Worm (Caenorhabditis elegans) whole organism, L2 larva: ENCODE measurements around the gene D1022.2.
"Not testable (repeated sequence)": the region's sequence is repeated elsewhere in the genome, so short reads cannot be mapped to it uniquely, and the experiment has no call there.

ENCODE experiments used
- C34F6.9 ChIP-seq: fragments of 150-350 bp; optimal IDR thresholded peaks from 2 replicates; lab custom pipeline; 2014; ENCODE audit warnings: missing biosample characterization, missing genetic modification characterization
- F13H6.1 ChIP-seq: sonication (generic microtip); optimal IDR thresholded peaks from 2 replicates; lab custom pipeline; 2016; ENCODE audit warnings: missing genetic modification characterization, missing compliant biosample characterization
- Y55F3AM.14 ChIP-seq: fragments of 200-800 bp; sonication (Bioruptor generic); optimal IDR thresholded peaks from 2 replicates; lab custom pipeline; 2018; ENCODE audit warnings: mild to moderate bottlenecking, missing genetic modification characterization, missing compliant biosample characterization
- ZK546.5 ChIP-seq: sonication (generic microtip); optimal IDR thresholded peaks from 2 replicates; lab custom pipeline; 2017; ENCODE audit warnings: missing biosample characterization, missing genetic modification characterization
- aly-2 ChIP-seq: fragments of 150-350 bp; optimal IDR thresholded peaks from 2 replicates; lab custom pipeline; 2014; ENCODE audit warnings: missing biosample characterization, missing genetic modification characterization
- ama-1 ChIP-seq: fragments of 150-350 bp; optimal IDR thresholded peaks from 2 replicates; lab custom pipeline; 2018; ENCODE audit warnings: inconsistent platforms
- blmp-1 ChIP-seq: sonication (generic microtip); optimal IDR thresholded peaks from 2 replicates; lab custom pipeline; 2017; ENCODE audit warnings: missing genetic modification characterization, mild to moderate bottlenecking, missing compliant biosample characterization, antibody characterized with exemption, moderate library complexity; ENCODE audit not compliant: insufficient read depth
- ceh-82 ChIP-seq: fragments of 150-350 bp; optimal IDR thresholded peaks from 2 replicates; lab custom pipeline; 2014; ENCODE audit warnings: missing biosample characterization, missing genetic modification characterization
- crh-2 ChIP-seq: sonication (generic microtip); optimal IDR thresholded peaks from 2 replicates; lab custom pipeline; 2017; ENCODE audit warnings: missing biosample characterization, missing genetic modification characterization
- dmd-4 ChIP-seq: sonication (generic microtip); optimal IDR thresholded peaks from 2 replicates; lab custom pipeline; 2017; ENCODE audit warnings: missing biosample characterization, missing genetic modification characterization
- egl-27 ChIP-seq: sonication (generic microtip); optimal IDR thresholded peaks from 3 replicates; lab custom pipeline; 2017; ENCODE audit warnings: missing biosample characterization, missing genetic modification reagents, missing genetic modification characterization
- elt-1 ChIP-seq: fragments of 150-350 bp; optimal IDR thresholded peaks from 2 replicates; lab custom pipeline; 2014; ENCODE audit warnings: missing biosample characterization, missing genetic modification characterization
- fos-1 ChIP-seq: fragments of 150-350 bp; optimal IDR thresholded peaks from 2 replicates; lab custom pipeline; 2014; ENCODE audit warnings: missing biosample characterization, missing genetic modification characterization
- gmeb-1 ChIP-seq: fragments of 150-350 bp; optimal IDR thresholded peaks from 2 replicates; lab custom pipeline; 2014; ENCODE audit warnings: missing biosample characterization, missing genetic modification characterization
- lin-11 ChIP-seq: fragments of 150-350 bp; sonication (generic microtip); optimal IDR thresholded peaks from 2 replicates; lab custom pipeline; 2014; ENCODE audit warnings: missing biosample characterization, missing genetic modification characterization, inconsistent platforms, mixed read lengths
- lin-13 ChIP-seq: fragments of 150-350 bp; optimal IDR thresholded peaks from 2 replicates; lab custom pipeline; 2014; ENCODE audit warnings: missing biosample characterization, missing genetic modification reagents, missing genetic modification characterization
- lsy-2 ChIP-seq, 2 experiments: fragments of 150-350 bp in 1 of 2; sonication (generic microtip) in 1 of 2; optimal IDR thresholded peaks; 2 replicates each; lab custom pipeline; 2014 to 2017; ENCODE audit warnings: missing biosample characterization in 2 of 2, missing genetic modification characterization in 2 of 2
- mbf-1 ChIP-seq: sonication (generic microtip); optimal IDR thresholded peaks from 2 replicates; lab custom pipeline; 2017; ENCODE audit warnings: missing biosample characterization, missing genetic modification characterization
- nhr-10 ChIP-seq: sonication (generic microtip); optimal IDR thresholded peaks from 2 replicates; lab custom pipeline; 2017; ENCODE audit warnings: missing biosample characterization, missing genetic modification characterization
- nhr-12 ChIP-seq: fragments of 150-350 bp; optimal IDR thresholded peaks from 2 replicates; lab custom pipeline; 2014; ENCODE audit warnings: missing biosample characterization, missing genetic modification characterization
- nhr-129 ChIP-seq: fragments of 150-350 bp; optimal IDR thresholded peaks from 2 replicates; lab custom pipeline; 2014; ENCODE audit warnings: missing biosample characterization, missing genetic modification characterization
- nhr-23 ChIP-seq: fragments of 150-350 bp; optimal IDR thresholded peaks from 2 replicates; lab custom pipeline; 2014; ENCODE audit warnings: missing biosample characterization, missing genetic modification reagents, missing genetic modification characterization
- nhr-237 ChIP-seq: fragments of 150-350 bp; optimal IDR thresholded peaks from 2 replicates; lab custom pipeline; 2014; ENCODE audit warnings: missing biosample characterization, missing genetic modification characterization
- nhr-25 ChIP-seq: fragments of 150-350 bp; sonication (generic microtip); optimal IDR thresholded peaks from 3 replicates; lab custom pipeline; 2014; ENCODE audit warnings: missing biosample characterization, missing genetic modification characterization
- nhr-6 ChIP-seq: fragments of 150-350 bp; optimal IDR thresholded peaks from 2 replicates; lab custom pipeline; 2014; ENCODE audit warnings: missing biosample characterization, missing genetic modification characterization
- nhr-77 ChIP-seq: fragments of 150-350 bp; optimal IDR thresholded peaks from 2 replicates; lab custom pipeline; 2014; ENCODE audit warnings: missing biosample characterization, missing genetic modification characterization
- peb-1 ChIP-seq: fragments of 150-350 bp; optimal IDR thresholded peaks from 2 replicates; lab custom pipeline; 2014; ENCODE audit warnings: missing biosample characterization, missing genetic modification characterization
- sma-3 ChIP-seq: sonication (generic microtip); optimal IDR thresholded peaks from 2 replicates; lab custom pipeline; 2016; ENCODE audit warnings: missing genetic modification reagents, missing genetic modification characterization, missing compliant biosample characterization
- sma-9 ChIP-seq, 2 experiments: fragments of 150-350 bp in 1 of 2; sonication (generic microtip) in 1 of 2; optimal IDR thresholded peaks; 2 replicates each; lab custom pipeline; 2014 to 2016; ENCODE audit warnings: missing genetic modification characterization in 2 of 2, mild to moderate bottlenecking in 1 of 2, missing biosample characterization in 1 of 2, missing compliant biosample characterization in 1 of 2, missing genetic modification reagents in 1 of 2, moderate library complexity in 1 of 2
- snpc-4 ChIP-seq: fragments of 150-350 bp; optimal IDR thresholded peaks from 2 replicates; lab custom pipeline; 2014; ENCODE audit warnings: missing biosample characterization, missing genetic modification characterization
- unc-39 ChIP-seq: fragments of 150-350 bp; optimal IDR thresholded peaks from 2 replicates; lab custom pipeline; 2014; ENCODE audit warnings: missing biosample characterization, missing genetic modification characterization
- unc-55 ChIP-seq: fragments of 150-350 bp; sonication (generic microtip); optimal IDR thresholded peaks from 3 replicates; lab custom pipeline; 2014; ENCODE audit warnings: missing biosample characterization, missing genetic modification reagents, missing genetic modification characterization
- unc-62 ChIP-seq: fragments of 150-350 bp; optimal IDR thresholded peaks from 2 replicates; lab custom pipeline; 2014; ENCODE audit warnings: missing biosample characterization, missing genetic modification reagents, missing genetic modification characterization
- zag-1 ChIP-seq: fragments of 150-350 bp; optimal IDR thresholded peaks from 2 replicates; lab custom pipeline; 2014; ENCODE audit warnings: missing biosample characterization, missing genetic modification characterization
- ztf-1 ChIP-seq: fragments of 200-800 bp; sonication (Bioruptor generic); conservative IDR thresholded peaks from 2 replicates; pipeline ENCODE4 v1.3.6; 2022; ENCODE audit warnings: missing genetic modification characterization, missing compliant biosample characterization
- ztf-11 ChIP-seq: sonication (generic microtip); optimal IDR thresholded peaks from 2 replicates; lab custom pipeline; 2017; ENCODE audit warnings: missing biosample characterization, missing genetic modification characterization

The D1022.2 gene

ce11 chrII:7432327-7432726 is 27.0 kb upstream of the D1022.2 start, which contains the start of gene srd-54:
Gene srd-54, plus strand, starts transcription at chrII:7432627.
- TF ChIP-seq ZK546.5 (tag; lab: Kevin White, UChicago) (no peak), peb-1 (tag; lab: Kevin White, UChicago) (no peak), unc-55 (no peak), Y55F3AM.14 (GFP tag; lab: Kevin White, UChicago) (no peak), nhr-23 (no peak), lsy-2 (tag; optimal IDR thresholded peaks at IDR 0.05; lab: Kevin White, UChicago) (no peak), nhr-10 (no peak)

ce11 chrII:7434182-7434581 is 25.1 kb upstream of the D1022.2 start, which contains the start of gene kcc-3:
Gene kcc-3, minus strand, starts transcription at chrII:7434282.
- TF ChIP-seq mbf-1 (tag; lab: Kevin White, UChicago): no peak
- TF ChIP-seq ceh-82 (tag; lab: Kevin White, UChicago): no peak
- TF ChIP-seq, all 48 proteins: peak for 0

- not testable (repeated sequence) for TF ChIP-seq F13H6.1, nhr-12, zag-1 (tag; lab: Kevin White, UChicago)
Measured at ce11 chrII:7434958-7435357, 24.3 kb upstream of the D1022.2 start, which contains the start of gene K02A2.1. Gene K02A2.1, plus strand, starts transcription at chrII:7435258.

- TF ChIP-seq lin-13 (GFP tag; lab: Kevin White, UChicago) (no peak), snpc-4 (no peak), gmeb-1 (no peak), ztf-1 (GFP tag; lab: Robert Waterston, UW) (no peak), unc-62 (GFP tag; lab: Kevin White, UChicago) (no peak), nhr-77 (no peak), ama-1 (lab: Kevin White, UChicago) (no peak), blmp-1 (tag; lab: Kevin White, UChicago) (no peak), nhr-6 (no peak), unc-39 (no peak), sma-9 (GFP tag; optimal IDR thresholded peaks at IDR 0.05; lab: Kevin White, UChicago) (no peak), sma-9 (tag; optimal IDR thresholded peaks at IDR 0.05; lab: Kevin White, UChicago) (no peak), nhr-23 (no peak), crh-2 (tag; lab: Kevin White, UChicago) (no peak), elt-1 (no peak), ceh-82 (tag; lab: Kevin White, UChicago) (no peak), egl-27 (tag; lab: Kevin White, UChicago) (no peak), ztf-11 (tag; lab: Kevin White, UChicago) (no peak), zag-1 (tag; lab: Kevin White, UChicago) (no peak)
Measured at ce11 chrII:7456184-7456583, 3.1 kb upstream of the D1022.2 start, which contains the start of gene D1022.3. Gene D1022.3, minus strand, starts transcription at chrII:7456284.

- TF ChIP-seq fos-1 (tag; lab: Kevin White, UChicago): peak; percentile 57
- peak; percentile 37 for TF ChIP-seq gmeb-1
- TF ChIP-seq blmp-1 (tag; lab: Kevin White, UChicago): peak; percentile 56
- TF ChIP-seq F13H6.1 (tag; lab: Kevin White, UChicago): no peak
- peak; percentile 38 for TF ChIP-seq crh-2 (tag; lab: Kevin White, UChicago)
- no peak for TF ChIP-seq nhr-129 (tag; lab: Kevin White, UChicago)
- TF ChIP-seq sma-9 (GFP tag; optimal IDR thresholded peaks at IDR 0.05; lab: Kevin White, UChicago): peak; percentile 68
- TF ChIP-seq sma-9 (tag; optimal IDR thresholded peaks at IDR 0.05; lab: Kevin White, UChicago): no peak
- TF ChIP-seq dmd-4 (tag; lab: Kevin White, UChicago): no peak
- TF ChIP-seq C34F6.9 (tag; lab: Kevin White, UChicago): peak; percentile 33
- TF ChIP-seq nhr-6: no peak
Measured at ce11 chrII:7457210-7457609, 2.1 kb upstream of the D1022.2 start, which contains the start of gene D1022.4. Gene D1022.4, minus strand, starts transcription at chrII:7457292.

ce11 chrII:7458706-7459105 is 599 bp upstream of the D1022.2 start, which contains the start of gene D1022.5:
Gene D1022.5, minus strand, starts transcription at chrII:7458806.
- TF ChIP-seq aly-2 (no peak), ceh-82 (tag; lab: Kevin White, UChicago) (no peak), nhr-25 (tag; lab: Kevin White, UChicago) (no peak), dmd-4 (tag; lab: Kevin White, UChicago) (no peak), ztf-11 (tag; lab: Kevin White, UChicago) (no peak), nhr-6 (no peak), sma-3 (GFP tag; lab: Kevin White, UChicago) (no peak), blmp-1 (tag; lab: Kevin White, UChicago) (no peak), nhr-237 (tag; lab: Kevin White, UChicago) (no peak), lin-11 (tag; lab: Kevin White, UChicago) (no peak), Y55F3AM.14 (GFP tag; lab: Kevin White, UChicago) (no peak), lin-13 (GFP tag; lab: Kevin White, UChicago) (no peak), egl-27 (tag; lab: Kevin White, UChicago) (no peak), snpc-4 (no peak)
